Worm (Caenorhabditis elegans) whole organism, mixed stage, embryonic: ENCODE results near the gene F49H6.15.

Source experiments
- elt-3 ChIP-seq: fragments of 150-350 bp; optimal IDR thresholded peaks from 2 replicates; lab custom pipeline; 2014; ENCODE audit warnings: missing biosample characterization, missing genetic modification characterization
- nhr-237 ChIP-seq: fragments of 150-350 bp; optimal IDR thresholded peaks from 2 replicates; lab custom pipeline; 2014; ENCODE audit warnings: missing biosample characterization, missing genetic modification characterization
- snpc-4 ChIP-seq: fragments of 150-350 bp; optimal IDR thresholded peaks from 2 replicates; lab custom pipeline; 2014; ENCODE audit warnings: missing biosample characterization, missing genetic modification characterization
- sptf-1 ChIP-seq: sonication (generic microtip); optimal IDR thresholded peaks from 2 replicates; lab custom pipeline; 2017; ENCODE audit warnings: mild to moderate bottlenecking, missing genetic modification characterization, moderate library complexity, missing compliant biosample characterization
- ztf-11 ChIP-seq: fragments of 150-350 bp; optimal IDR thresholded peaks from 2 replicates; lab custom pipeline; 2014; ENCODE audit warnings: missing biosample characterization, missing genetic modification characterization

DNA sequence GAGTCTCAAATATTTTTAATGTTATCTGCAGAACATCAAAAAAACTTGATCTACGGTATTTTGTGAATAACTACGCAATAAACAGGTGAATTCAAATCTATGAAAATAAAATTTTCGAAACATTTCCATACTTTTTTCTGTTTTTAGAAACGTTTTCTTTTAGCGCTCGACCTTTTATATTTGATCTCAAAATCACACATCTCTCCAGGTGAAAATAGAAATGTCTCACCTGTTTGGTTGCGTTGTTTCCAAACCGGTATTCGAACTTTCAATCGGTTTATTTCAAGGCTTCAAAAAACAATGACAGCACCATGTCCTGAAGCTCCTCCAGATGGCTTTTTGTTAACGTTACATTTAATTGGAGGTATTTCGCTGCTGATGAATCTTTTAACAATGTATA lies 25.0 kb downstream of the F49H6.15 start, which contains the start of gene sri-9:
- no peak for TF ChIP-seq nhr-237 (tag; lab: Kevin White, UChicago)
- TF ChIP-seq snpc-4 (tag; lab: Kevin White, UChicago), result no peak
- TF ChIP-seq sptf-1, result no peak
- no peak for TF ChIP-seq ztf-11 (tag; lab: Kevin White, UChicago)
- no peak for TF ChIP-seq elt-3 (tag; lab: Kevin White, UChicago)
